Fruit fly (Drosophila melanogaster): ENCODE measurements around the gene CG6569.

DNA sequence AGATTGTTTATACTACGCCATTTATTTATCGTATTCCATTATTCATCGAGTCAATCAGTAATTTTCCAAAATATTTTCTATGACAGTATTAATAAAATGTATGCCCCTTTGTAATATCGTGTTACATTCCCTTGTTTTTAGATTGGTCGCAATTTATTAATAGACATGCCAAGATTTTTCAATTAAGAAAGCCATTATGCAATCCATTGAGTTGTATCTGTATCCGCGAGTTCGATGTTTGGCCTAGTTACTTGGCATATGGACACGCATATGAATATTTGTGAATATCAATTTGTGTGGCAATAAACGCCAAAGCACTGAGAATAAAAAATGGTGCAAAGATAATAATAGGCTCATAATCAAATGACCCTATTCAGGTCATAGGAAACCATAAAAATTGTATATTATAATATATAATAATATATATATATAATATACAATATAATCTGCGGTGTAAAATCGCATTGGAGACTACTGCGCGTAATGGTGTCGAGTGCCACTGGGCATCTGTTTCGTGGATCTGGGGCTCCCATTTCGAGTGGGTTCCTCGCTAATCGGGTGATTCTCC is 3.8 kb downstream of the CG6569 start:
- TF ChIP-seq psq (optimal IDR thresholded peaks at IDR 0.05) (no peak), pan (optimal IDR thresholded peaks at IDR 0.05) (no peak)
